Fruit fly (Drosophila melanogaster) whole organism, embryonic: Measurements from ENCODE around the gene Scm.

Experiments used
- ATbp ChIP-seq: fragments of 200-800 bp; sonication (Bioruptor generic); optimal IDR thresholded peaks from 2 replicates; lab custom pipeline; 2017; ENCODE audit warnings: missing biosample characterization, mild to moderate bottlenecking, missing genetic modification characterization, missing genetic modification reagents
- CG10209 ChIP-seq: fragments of 200-800 bp; sonication (Bioruptor generic); optimal IDR thresholded peaks from 3 replicates; lab custom pipeline; 2017; ENCODE audit warnings: missing biosample characterization, mild to moderate bottlenecking, missing genetic modification characterization, missing genetic modification reagents
- CG10462 ChIP-seq: fragments of 200-800 bp; sonication (Bioruptor generic); optimal IDR thresholded peaks from 2 replicates; lab custom pipeline; 2016; ENCODE audit warnings: missing biosample characterization, missing genetic modification characterization
- CG10979 ChIP-seq: fragments of 200-800 bp; sonication (Bioruptor generic); optimal IDR thresholded peaks from 2 replicates; lab custom pipeline; 2018; ENCODE audit warnings: missing biosample characterization, mild to moderate bottlenecking, missing genetic modification characterization, moderate library complexity
- CG11247 ChIP-seq: fragments of 200-800 bp; sonication (Bioruptor generic); IDR thresholded peaks from 2 replicates; pipeline ENCODE4 v1.3.6; 2022; ENCODE audit warnings: missing biosample characterization, missing genetic modification characterization
- CG11696 ChIP-seq: fragments of 200-800 bp; sonication (Bioruptor generic); IDR thresholded peaks from 2 replicates; pipeline ENCODE4 v1.3.6; 2022; ENCODE audit warnings: missing biosample characterization, missing genetic modification characterization
- CG13894 ChIP-seq: fragments of 200-800 bp; sonication (Bioruptor generic); optimal IDR thresholded peaks from 3 replicates; lab custom pipeline; 2018; ENCODE audit warnings: missing biosample characterization, mild to moderate bottlenecking, missing genetic modification characterization, moderate library complexity
- CG14667 ChIP-seq: fragments of 200-800 bp; sonication (Bioruptor generic); IDR thresholded peaks from 2 replicates; pipeline ENCODE4 v1.3.6; 2022; ENCODE audit warnings: missing biosample characterization, missing genetic modification characterization
- CG14860 ChIP-seq: fragments of 200-800 bp; sonication (Bioruptor generic); IDR thresholded peaks from 3 replicates; pipeline ENCODE4 v1.3.6; 2022; ENCODE audit warnings: missing biosample characterization, missing genetic modification characterization; ENCODE audit not compliant: partially characterized antibody
- CG17328 ChIP-seq: fragments of 200-800 bp; sonication (Bioruptor generic); IDR thresholded peaks from 2 replicates; pipeline ENCODE4 v1.3.6; 2022; ENCODE audit warnings: missing biosample characterization, missing genetic modification characterization
- CG1792 ChIP-seq: fragments of 200-800 bp; sonication (Bioruptor generic); optimal IDR thresholded peaks from 2 replicates; lab custom pipeline; 2016; ENCODE audit warnings: missing biosample characterization, missing genetic modification characterization
- CG18599 ChIP-seq: fragments of 200-800 bp; sonication (Bioruptor generic); optimal IDR thresholded peaks from 3 replicates; lab custom pipeline; 2017; ENCODE audit warnings: missing biosample characterization, missing genetic modification characterization, mild to moderate bottlenecking, moderate library complexity, missing genetic modification reagents
- CG2116 ChIP-seq: fragments of 200-800 bp; sonication (Bioruptor generic); optimal IDR thresholded peaks from 3 replicates; lab custom pipeline; 2018; ENCODE audit warnings: missing biosample characterization, mild to moderate bottlenecking, missing genetic modification characterization
- CG2712 ChIP-seq: fragments of 200-800 bp; optimal IDR thresholded peaks from 3 replicates; lab custom pipeline; 2019; ENCODE audit warnings: missing biosample characterization, mild to moderate bottlenecking, missing genetic modification characterization, moderate library complexity
- CG31224 ChIP-seq: fragments of 200-800 bp; sonication (Bioruptor generic); IDR thresholded peaks from 2 replicates; pipeline ENCODE4 v1.3.6; 2022; ENCODE audit warnings: missing biosample characterization, missing genetic modification characterization
- CG31388 ChIP-seq: fragments of 200-800 bp; sonication (Bioruptor generic); optimal IDR thresholded peaks from 2 replicates; lab custom pipeline; 2016; ENCODE audit warnings: missing biosample characterization, missing genetic modification characterization
- CG32767 ChIP-seq: fragments of 200-800 bp; sonication (Bioruptor generic); IDR thresholded peaks from 2 replicates; pipeline ENCODE4 v1.3.6; 2022; ENCODE audit warnings: missing biosample characterization, missing genetic modification characterization
- CG34422 ChIP-seq: fragments of 200-800 bp; sonication (Bioruptor generic); IDR thresholded peaks from 3 replicates; pipeline ENCODE4 v1.3.6; 2022; ENCODE audit warnings: missing biosample characterization, missing genetic modification characterization
- CG4328 ChIP-seq: fragments of 200-800 bp; sonication (Bioruptor generic); optimal IDR thresholded peaks from 3 replicates; lab custom pipeline; 2017; ENCODE audit warnings: missing biosample characterization, missing genetic modification reagents, missing genetic modification characterization
- CG4617 ChIP-seq: fragments of 200-800 bp; sonication (Bioruptor generic); optimal IDR thresholded peaks from 3 replicates; lab custom pipeline; 2016; ENCODE audit warnings: missing biosample characterization, missing genetic modification characterization, borderline replicate concordance
- CG6254 ChIP-seq: fragments of 200-800 bp; sonication (Bioruptor generic); optimal IDR thresholded peaks from 3 replicates; lab custom pipeline; 2017; ENCODE audit warnings: mild to moderate bottlenecking, missing biosample characterization, missing genetic modification reagents, missing genetic modification characterization
- CG6689 ChIP-seq: fragments of 200-800 bp; sonication (Bioruptor generic); IDR thresholded peaks from 2 replicates; pipeline ENCODE4 v1.3.6; 2022; ENCODE audit warnings: missing biosample characterization, missing genetic modification characterization
- CG8290 ChIP-seq, 3 experiments: fragments of 200-800 bp; sonication (Bioruptor generic); optimal IDR thresholded peaks; 2 replicates each; lab custom pipeline; 2016 to 2019; ENCODE audit warnings: missing biosample characterization in 3 of 3, missing genetic modification characterization in 3 of 3, mild to moderate bottlenecking in 2 of 3, moderate library complexity in 1 of 3
- CG9932 ChIP-seq: fragments of 200-800 bp; sonication (Bioruptor generic); IDR thresholded peaks from 2 replicates; pipeline ENCODE4 v1.3.6; 2022; ENCODE audit warnings: missing biosample characterization, missing genetic modification characterization
- CHES-1-like ChIP-seq: fragments of 200-800 bp; sonication (Bioruptor generic); optimal IDR thresholded peaks from 2 replicates; lab custom pipeline; 2016; ENCODE audit warnings: missing biosample characterization, missing genetic modification characterization
- D ChIP-seq, 2 experiments: fragments of 200-800 bp in 1 of 2; fragments of >200 bp in 1 of 2; sonication (Bioruptor generic) in 1 of 2; optimal IDR thresholded peaks; 2 replicates in 1 of 2; 3 replicates in 1 of 2; lab custom pipeline; 2017; ENCODE audit warnings: mild to moderate bottlenecking in 1 of 2, missing biosample characterization in 1 of 2, missing genetic modification characterization in 1 of 2, missing genetic modification reagents in 1 of 2
- Ets97D ChIP-seq: fragments of 200-800 bp; sonication (Bioruptor generic); optimal IDR thresholded peaks from 3 replicates; lab custom pipeline; 2016; ENCODE audit warnings: missing biosample characterization, missing genetic modification characterization
- H2.0 ChIP-seq: fragments of 200-800 bp; sonication (Bioruptor generic); IDR thresholded peaks from 2 replicates; pipeline ENCODE4 v1.3.6; 2022; ENCODE audit warnings: missing biosample characterization, missing genetic modification characterization
- HLH4C ChIP-seq: fragments of 200-800 bp; sonication (Bioruptor generic); IDR thresholded peaks from 3 replicates; pipeline ENCODE4 v1.3.6; 2022; ENCODE audit warnings: missing biosample characterization, missing genetic modification characterization; ENCODE audit not compliant: partially characterized antibody
- HmgD ChIP-seq: fragments of 200-800 bp; sonication (Bioruptor generic); optimal IDR thresholded peaks from 3 replicates; lab custom pipeline; 2016; ENCODE audit warnings: missing biosample characterization, missing genetic modification characterization
- NC2β ChIP-seq: fragments of 200-800 bp; sonication (Bioruptor generic); optimal IDR thresholded peaks from 2 replicates; lab custom pipeline; 2016; ENCODE audit warnings: missing biosample characterization, missing genetic modification characterization
- NFAT ChIP-seq: fragments of 200-800 bp; sonication (Bioruptor generic); IDR thresholded peaks from 2 replicates; pipeline ENCODE4 v1.3.6; 2022; ENCODE audit warnings: missing biosample characterization, missing genetic modification characterization
- Pdp1 ChIP-seq, 2 experiments: fragments of 200-800 bp; sonication (Bioruptor generic); optimal IDR thresholded peaks; 3 replicates each; lab custom pipeline; 2016; ENCODE audit warnings: missing biosample characterization in 2 of 2, missing genetic modification characterization in 2 of 2, mild to moderate bottlenecking in 1 of 2, moderate library complexity in 1 of 2
- Ptx1 ChIP-seq: fragments of 200-800 bp; sonication (Bioruptor generic); IDR thresholded peaks from 2 replicates; pipeline ENCODE4 v1.3.6; 2022; ENCODE audit warnings: missing biosample characterization, missing genetic modification characterization
- Rfx ChIP-seq: fragments of 200-800 bp; sonication (Bioruptor generic); IDR thresholded peaks from 2 replicates; pipeline ENCODE4 v1.3.6; 2022; ENCODE audit warnings: missing biosample characterization, missing genetic modification characterization
- Sox102F ChIP-seq: fragments of 200-800 bp; sonication (Bioruptor generic); optimal IDR thresholded peaks from 2 replicates; lab custom pipeline; 2018; ENCODE audit warnings: missing biosample characterization, mild to moderate bottlenecking, missing genetic modification characterization, moderate library complexity
- Usf ChIP-seq: fragments of 200-800 bp; sonication (Bioruptor generic); optimal IDR thresholded peaks from 2 replicates; lab custom pipeline; 2017; ENCODE audit warnings: missing genotype, missing biosample characterization, missing genetic modification characterization
- YL-1 ChIP-seq: fragments of 200-800 bp; sonication (Bioruptor generic); optimal IDR thresholded peaks from 3 replicates; lab custom pipeline; 2017; ENCODE audit warnings: missing biosample characterization, mild to moderate bottlenecking, missing genetic modification characterization
- al ChIP-seq: fragments of 200-800 bp; sonication (Bioruptor generic); IDR thresholded peaks from 2 replicates; pipeline ENCODE4 v1.3.6; 2022; ENCODE audit warnings: missing biosample characterization, missing genetic modification characterization
- ems ChIP-seq: fragments of 200-800 bp; sonication (Bioruptor generic); optimal IDR thresholded peaks from 3 replicates; lab custom pipeline; 2016; ENCODE audit warnings: missing biosample characterization, missing genetic modification characterization
- fd64A ChIP-seq: fragments of 200-800 bp; sonication (Bioruptor generic); optimal IDR thresholded peaks from 3 replicates; lab custom pipeline; 2018; ENCODE audit warnings: missing biosample characterization, mild to moderate bottlenecking, missing genetic modification characterization
- hth ChIP-seq: fragments of >200 bp; optimal IDR thresholded peaks from 2 replicates; lab custom pipeline; 2017; ENCODE audit warnings: inconsistent platforms
- lbe ChIP-seq: fragments of 200-800 bp; sonication (Bioruptor generic); optimal IDR thresholded peaks from 2 replicates; lab custom pipeline; 2016; ENCODE audit warnings: missing biosample characterization, mild to moderate bottlenecking, missing genetic modification characterization
- lov ChIP-seq, 2 experiments: fragments of 200-800 bp in 1 of 2; fragments of >200 bp in 1 of 2; sonication (Bioruptor generic) in 1 of 2; IDR thresholded peaks in 1 of 2; optimal IDR thresholded peaks in 1 of 2; 2 replicates in 1 of 2; 3 replicates in 1 of 2; pipeline versions ENCODE4 v1.3.6 to Lab custom; 2017 to 2022; ENCODE audit warnings: missing biosample characterization in 1 of 2, missing genetic modification characterization in 1 of 2
- luna ChIP-seq: fragments of 200-800 bp; sonication (Bioruptor generic); optimal IDR thresholded peaks from 2 replicates; lab custom pipeline; 2016; ENCODE audit warnings: missing biosample characterization, missing genetic modification characterization
- pho ChIP-seq: fragments of 200-800 bp; sonication (Bioruptor generic); optimal IDR thresholded peaks from 2 replicates; lab custom pipeline; 2016; ENCODE audit warnings: missing biosample characterization, missing genetic modification characterization
- psq ChIP-seq: fragments of 200-800 bp; sonication (Bioruptor generic); optimal IDR thresholded peaks from 2 replicates; lab custom pipeline; 2017; ENCODE audit warnings: missing biosample characterization, missing genetic modification characterization
- shn ChIP-seq: fragments of 200-800 bp; sonication (Bioruptor generic); optimal IDR thresholded peaks from 3 replicates; lab custom pipeline; 2016; ENCODE audit warnings: missing biosample characterization, missing genetic modification characterization
- zen ChIP-seq: fragments of 200-800 bp; sonication (Bioruptor generic); optimal IDR thresholded peaks from 3 replicates; lab custom pipeline; 2018; ENCODE audit warnings: missing biosample characterization, mild to moderate bottlenecking, missing genetic modification characterization, moderate library complexity

Scm gene

dm6 chr3R:9677734-9678341 is 40.4 kb upstream of the Scm start, which contains the start of gene p23 (continued):
- TF ChIP-seq CG4328 (GFP tag; lab: Kevin White, UChicago) (no peak), CG11247 (GFP tag; lab: Robert Waterston, UW) (no peak), HmgD (GFP tag; lab: Kevin White, UChicago) (peak; percentile 78), fd64A (no peak), CG2712 (tag; lab: Kevin White, UChicago) (no peak), ATbp (GFP tag; lab: Kevin White, UChicago) (no peak), CG32767 (GFP tag; lab: Robert Waterston, UW) (no peak), zen (tag; lab: Kevin White, UChicago) (no peak), CG6689 (GFP tag; lab: Robert Waterston, UW) (no peak), CHES-1-like (GFP tag; lab: Kevin White, UChicago) (peak; percentile 42), CG10209 (no peak), NC2β (GFP tag; lab: Kevin White, UChicago) (no peak), lbe (no peak), Ptx1 (GFP tag; lab: Robert Waterston, UW) (no peak), H2.0 (GFP tag; lab: Robert Waterston, UW) (no peak), CG34422 (GFP tag; lab: Robert Waterston, UW) (peak; percentile 73; the same call in 1 of the 3 replicates), CG11696 (GFP tag; lab: Robert Waterston, UW) (no peak), CG10979 (tag; lab: Kevin White, UChicago) (no peak), CG8290 (GFP tag; optimal IDR thresholded peaks at IDR 0.05; lab: Kevin White, UChicago) (no peak), CG8290 (tag; optimal IDR thresholded peaks at IDR 0.05; lab: Kevin White, UChicago) (no peak), CG13894 (no peak), ems (GFP tag; lab: Kevin White, UChicago) (no peak), al (GFP tag; lab: Robert Waterston, UW) (no peak), Pdp1 (GFP tag; optimal IDR thresholded peaks at IDR 0.05; lab: Kevin White, UChicago) (peak in 1 of 2 experiments; percentile 86), CG2116 (GFP tag; lab: Kevin White, UChicago) (peak; percentile 1), CG31388 (GFP tag; lab: Kevin White, UChicago) (no peak), psq (GFP tag; lab: Kevin White, UChicago) (no peak), YL-1 (peak; percentile 84), CG9932 (no peak; the same call in 1 of the 2 replicates), CG14860 (GFP tag; lab: Robert Waterston, UW) (no peak; the same call in 2 of the 3 replicates), shn (GFP tag; lab: Kevin White, UChicago) (peak; percentile 12), CG17328 (no peak), Usf (GFP tag; lab: Kevin White, UChicago) (no peak), Sox102F (GFP tag; lab: Kevin White, UChicago) (no peak), Rfx (GFP tag; lab: Robert Waterston, UW) (peak; percentile 63), CG10462 (no peak), Ets97D (peak; percentile 75), luna (GFP tag; lab: Kevin White, UChicago) (no peak), pho (GFP tag; lab: Kevin White, UChicago) (peak; percentile 24), D (optimal IDR thresholded peaks at IDR 0.05; lab: Kevin White, UChicago) (peak; percentile 21), D (GFP tag; optimal IDR thresholded peaks at IDR 0.05; lab: Kevin White, UChicago) (no peak), CG1792 (GFP tag; lab: Kevin White, UChicago) (no peak), CG31224 (GFP tag; lab: Robert Waterston, UW) (no peak), NFAT (GFP tag; lab: Robert Waterston, UW) (no peak), CG6254 (no peak), hth (lab: Kevin White, UChicago) (no peak), CG18599 (GFP tag; lab: Kevin White, UChicago) (no peak), lov (optimal IDR thresholded peaks at IDR 0.05; lab: Kevin White, UChicago) (no peak), lov (GFP tag; IDR thresholded peaks at IDR 0.05; lab: Robert Waterston, UW) (no peak), CG14667 (GFP tag; lab: Robert Waterston, UW) (no peak), CG4617 (GFP tag; lab: Kevin White, UChicago) (peak; percentile 81), HLH4C (GFP tag; lab: Robert Waterston, UW) (0 out of 3 replicates have a peak, but pooled peaks have one; percentile 17)
